Worm (Caenorhabditis elegans) whole organism, mixed stage, embryonic: ENCODE data around the gene sqv-7.

Source experiments
- ceh-43 ChIP-seq: fragments of 200-800 bp; sonication (Bioruptor generic); optimal IDR thresholded peaks from 2 replicates; lab custom pipeline; 2018; ENCODE audit warnings: mild to moderate bottlenecking, missing genetic modification characterization, moderate library complexity, missing compliant biosample characterization
- elt-1 ChIP-seq: sonication (generic microtip); optimal IDR thresholded peaks from 2 replicates; lab custom pipeline; 2017; ENCODE audit warnings: missing genetic modification characterization, mild to moderate bottlenecking, missing compliant biosample characterization, antibody characterized with exemption, moderate library complexity, borderline replicate concordance; ENCODE audit not compliant: insufficient read depth
- lin-13 ChIP-seq: fragments of 150-350 bp; optimal IDR thresholded peaks from 2 replicates; lab custom pipeline; 2014; ENCODE audit warnings: missing biosample characterization, missing genetic modification characterization
- mep-1 ChIP-seq: fragments of 150-350 bp; optimal IDR thresholded peaks from 2 replicates; lab custom pipeline; 2017; ENCODE audit warnings: missing biosample characterization, missing genetic modification reagents, missing genetic modification characterization, inconsistent platforms
- mls-2 ChIP-seq: sonication (generic microtip); optimal IDR thresholded peaks from 2 replicates; lab custom pipeline; 2016; ENCODE audit warnings: mild to moderate bottlenecking, missing genetic modification characterization, moderate library complexity, missing compliant biosample characterization
- nhr-12 ChIP-seq: fragments of 150-350 bp; optimal IDR thresholded peaks from 2 replicates; lab custom pipeline; 2014; ENCODE audit warnings: missing biosample characterization, missing genetic modification characterization
- nhr-237 ChIP-seq: fragments of 150-350 bp; optimal IDR thresholded peaks from 2 replicates; lab custom pipeline; 2014; ENCODE audit warnings: missing biosample characterization, missing genetic modification characterization
- nhr-28 ChIP-seq: fragments of 150-350 bp; optimal IDR thresholded peaks from 2 replicates; lab custom pipeline; 2014; ENCODE audit warnings: missing biosample characterization, missing genetic modification characterization
- nhr-76 ChIP-seq: sonication (generic microtip); optimal IDR thresholded peaks from 2 replicates; lab custom pipeline; 2017; ENCODE audit warnings: missing biosample characterization, missing genetic modification characterization
- pha-4 ChIP-seq: fragments of 150-350 bp; optimal IDR thresholded peaks from 2 replicates; lab custom pipeline; 2018; ENCODE audit warnings: missing biosample characterization, missing genetic modification reagents, missing genetic modification characterization
- unc-62 ChIP-seq: fragments of 150-350 bp; optimal IDR thresholded peaks from 2 replicates; lab custom pipeline; 2014; ENCODE audit warnings: missing biosample characterization, missing genetic modification reagents, missing genetic modification characterization

DNA sequence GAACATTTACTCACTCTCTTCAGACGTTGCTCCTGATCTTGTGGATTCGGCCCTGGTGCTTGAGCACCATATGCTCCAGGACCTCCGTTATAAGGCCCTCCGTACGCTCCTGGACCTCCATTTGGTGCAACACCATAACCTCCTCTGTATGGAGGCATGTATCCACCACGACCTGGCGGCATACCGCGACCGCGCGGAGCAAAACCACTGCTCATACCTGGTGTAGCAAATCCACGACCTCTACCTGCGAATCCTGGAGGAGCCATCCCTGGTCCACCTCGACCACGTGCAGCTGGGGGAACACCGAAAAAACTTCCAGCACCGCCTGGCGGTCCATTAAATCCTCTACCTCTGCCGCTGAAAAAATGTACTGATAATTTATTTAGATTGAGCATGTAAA lies 37.0 kb upstream of the sqv-7 start:
- no peak for TF ChIP-seq pha-4 (tag; lab: Kevin White, UChicago)
- no peak for TF ChIP-seq nhr-28 (tag; lab: Kevin White, UChicago)
- no peak for TF ChIP-seq mep-1 (tag; lab: Kevin White, UChicago)
- TF ChIP-seq nhr-76 (tag; lab: Kevin White, UChicago) = no peak
- no peak for TF ChIP-seq nhr-237 (tag; lab: Kevin White, UChicago)
- no peak for TF ChIP-seq nhr-12 (tag; lab: Kevin White, UChicago)
- no peak for TF ChIP-seq ceh-43 (GFP tag; lab: Kevin White, UChicago)
- TF ChIP-seq elt-1 = no peak
- TF ChIP-seq mls-2 (tag; lab: Kevin White, UChicago) = no peak
- no peak for TF ChIP-seq lin-13 (tag; lab: Kevin White, UChicago)
- TF ChIP-seq unc-62 (GFP tag; lab: Kevin White, UChicago) = no peak
